Fruit fly (Drosophila melanogaster) whole organism, prepupa: ENCODE measurements around the gene TTLL6B.
A peak's percentile ranks its signal among the peaks of the same experiment; 100 is the strongest.

ENCODE experiments used
- CG10669 ChIP-seq: fragments of 200-800 bp; sonication (Bioruptor generic); optimal IDR thresholded peaks from 3 replicates; lab custom pipeline; 2018; ENCODE audit warnings: missing biosample characterization, mild to moderate bottlenecking, missing genetic modification characterization, moderate library complexity
- CG1621 ChIP-seq: fragments of 200-800 bp; sonication (Bioruptor generic); optimal IDR thresholded peaks from 3 replicates; lab custom pipeline; 2018; ENCODE audit warnings: missing biosample characterization, mild to moderate bottlenecking, missing genetic modification characterization
- CG16779 ChIP-seq: fragments of 200-800 bp; sonication (Bioruptor generic); optimal IDR thresholded peaks from 3 replicates; lab custom pipeline; 2017; ENCODE audit warnings: missing biosample characterization, mild to moderate bottlenecking, missing genetic modification characterization
- CG3032 ChIP-seq: fragments of 200-800 bp; optimal IDR thresholded peaks from 2 replicates; lab custom pipeline; 2019; ENCODE audit warnings: missing biosample characterization, mild to moderate bottlenecking, missing genetic modification characterization, moderate library complexity
- CG31627 ChIP-seq: fragments of 200-800 bp; sonication (Bioruptor generic); optimal IDR thresholded peaks from 3 replicates; lab custom pipeline; 2016; ENCODE audit warnings: missing biosample characterization, missing genetic modification characterization
- CG6792 ChIP-seq: fragments of 200-800 bp; sonication (Bioruptor generic); optimal IDR thresholded peaks from 3 replicates; lab custom pipeline; 2016; ENCODE audit warnings: missing biosample characterization, missing genetic modification characterization
- CG7368 ChIP-seq: fragments of 200-800 bp; sonication (Bioruptor generic); optimal IDR thresholded peaks from 3 replicates; lab custom pipeline; 2016; ENCODE audit warnings: missing biosample characterization, missing genetic modification characterization
- CG8319 ChIP-seq: fragments of 200-800 bp; sonication (Bioruptor generic); optimal IDR thresholded peaks from 3 replicates; lab custom pipeline; 2016; ENCODE audit warnings: missing biosample characterization, missing genetic modification characterization
- Eip75B ChIP-seq: fragments of 200-800 bp; sonication (Bioruptor generic); optimal IDR thresholded peaks from 3 replicates; lab custom pipeline; 2016; ENCODE audit warnings: missing biosample characterization, missing genetic modification characterization
- Ets21C ChIP-seq: fragments of 200-800 bp; sonication (Bioruptor generic); optimal IDR thresholded peaks from 3 replicates; lab custom pipeline; 2016; ENCODE audit warnings: missing biosample characterization, missing genetic modification characterization
- Ets96B ChIP-seq: fragments of 200-800 bp; optimal IDR thresholded peaks from 2 replicates; lab custom pipeline; 2019; ENCODE audit warnings: missing biosample characterization, mild to moderate bottlenecking, missing genetic modification characterization, moderate library complexity
- OdsH ChIP-seq: fragments of 200-800 bp; sonication (Bioruptor generic); optimal IDR thresholded peaks from 3 replicates; lab custom pipeline; 2016; ENCODE audit warnings: missing biosample characterization, missing genetic modification characterization
- Sox14 ChIP-seq: fragments of 200-800 bp; sonication (Bioruptor generic); optimal IDR thresholded peaks from 3 replicates; lab custom pipeline; 2016; ENCODE audit warnings: missing biosample characterization, missing genetic modification characterization
- Sox15 ChIP-seq: fragments of 200-800 bp; sonication (Bioruptor generic); optimal IDR thresholded peaks from 3 replicates; lab custom pipeline; 2016; ENCODE audit warnings: missing biosample characterization, missing genetic modification characterization
- acj6 ChIP-seq: fragments of 200-800 bp; sonication (Bioruptor generic); optimal IDR thresholded peaks from 3 replicates; lab custom pipeline; 2016; ENCODE audit warnings: missing biosample characterization, missing genetic modification characterization
- cyc ChIP-seq: fragments of 200-800 bp; sonication (Bioruptor generic); optimal IDR thresholded peaks from 3 replicates; lab custom pipeline; 2016; ENCODE audit warnings: missing biosample characterization, missing genetic modification characterization
- dsx ChIP-seq: fragments of 200-800 bp; optimal IDR thresholded peaks from 3 replicates; lab custom pipeline; 2019; ENCODE audit warnings: missing biosample characterization, mild to moderate bottlenecking, missing genetic modification characterization, moderate library complexity; ENCODE audit not compliant: poor library complexity, severe bottlenecking
- eg ChIP-seq: fragments of 200-800 bp; sonication (Bioruptor generic); IDR thresholded peaks from 3 replicates; pipeline ENCODE4 v1.3.6; 2022; ENCODE audit warnings: missing biosample characterization, missing genetic modification characterization
- esn ChIP-seq: fragments of 200-800 bp; sonication (Bioruptor generic); optimal IDR thresholded peaks from 2 replicates; lab custom pipeline; 2016; ENCODE audit warnings: missing biosample characterization, mild to moderate bottlenecking, missing genetic modification characterization, moderate library complexity
- fd85E ChIP-seq: fragments of 200-800 bp; sonication (Bioruptor generic); optimal IDR thresholded peaks from 3 replicates; lab custom pipeline; 2016; ENCODE audit warnings: missing biosample characterization, missing genetic modification characterization
- fkh ChIP-seq: fragments of 200-800 bp; sonication (Bioruptor generic); optimal IDR thresholded peaks from 3 replicates; lab custom pipeline; 2017; ENCODE audit warnings: missing biosample characterization, mild to moderate bottlenecking, missing genetic modification characterization, moderate library complexity
- spab ChIP-seq: fragments of 200-800 bp; sonication (Bioruptor generic); optimal IDR thresholded peaks from 2 replicates; lab custom pipeline; 2017; ENCODE audit warnings: missing biosample characterization, mild to moderate bottlenecking, missing genetic modification characterization, missing genetic modification reagents
- topi ChIP-seq: fragments of 200-800 bp; sonication (Bioruptor generic); optimal IDR thresholded peaks from 3 replicates; lab custom pipeline; 2016; ENCODE audit warnings: missing biosample characterization, missing genetic modification characterization

The TTLL6B gene

dm6 chr3R:27198883-27199780 lies 51.7 kb downstream of the TTLL6B start (continued):
- TF ChIP-seq spab (GFP tag; lab: Kevin White, UChicago) (peak; percentile 39), CG3032 (tag; lab: Kevin White, UChicago) (peak; percentile 76), Sox14 (GFP tag; lab: Kevin White, UChicago) (peak; percentile 6), dsx (GFP tag; lab: Kevin White, UChicago) (peak; percentile 0), fkh (GFP tag; lab: Kevin White, UChicago) (no peak), OdsH (GFP tag; lab: Kevin White, UChicago) (peak; percentile 29), acj6 (peak; percentile 53), topi (GFP tag; lab: Kevin White, UChicago) (peak; percentile 9), CG7368 (GFP tag; lab: Kevin White, UChicago) (peak; percentile 24), CG31627 (GFP tag; lab: Kevin White, UChicago) (peak; percentile 33), Sox15 (GFP tag; lab: Kevin White, UChicago) (peak; percentile 47), Ets21C (GFP tag; lab: Kevin White, UChicago) (no peak), esn (GFP tag; lab: Kevin White, UChicago) (peak; percentile 42), Ets96B (tag; lab: Kevin White, UChicago) (peak; percentile 57), CG10669 (GFP tag; lab: Kevin White, UChicago) (peak; percentile 67), cyc (GFP tag; lab: Kevin White, UChicago) (peak; percentile 20), Eip75B (GFP tag; lab: Kevin White, UChicago) (peak; percentile 46), CG8319 (GFP tag; lab: Kevin White, UChicago) (peak; percentile 40), eg (no peak), CG16779 (no peak), fd85E (GFP tag; lab: Kevin White, UChicago) (no peak), CG6792 (peak; percentile 27), CG1621 (no peak)
